Worm (Caenorhabditis elegans) whole organism, midembryonic: ENCODE results near the gene F47B10.9.

Experiments
- T22C8.4 ChIP-seq: fragments of 200-800 bp; sonication (Bioruptor generic); IDR thresholded peaks from 2 replicates; pipeline ENCODE4 v1.3.6; 2022; ENCODE audit warnings: missing genetic modification characterization, missing compliant biosample characterization
- cog-1 ChIP-seq: sonication (generic microtip); optimal IDR thresholded peaks from 2 replicates; lab custom pipeline; 2016; ENCODE audit warnings: missing genetic modification characterization, missing compliant biosample characterization
- flt-1 ChIP-seq: fragments of 200-800 bp; sonication (Bioruptor generic); IDR thresholded peaks from 2 replicates; pipeline ENCODE4 v1.3.6; 2022; ENCODE audit warnings: missing genetic modification characterization, missing compliant biosample characterization
- klf-2 ChIP-seq: fragments of 200-800 bp; sonication (Bioruptor generic); conservative IDR thresholded peaks from 2 replicates; pipeline ENCODE4 v1.3.6; 2022; ENCODE audit warnings: missing genetic modification reagents, missing genetic modification characterization, missing compliant biosample characterization
- med-1 ChIP-seq: sonication (generic microtip); optimal IDR thresholded peaks from 2 replicates; lab custom pipeline; 2017; ENCODE audit warnings: missing genetic modification characterization, mild to moderate bottlenecking, missing compliant biosample characterization, antibody characterized with exemption, missing genetic modification reagents; ENCODE audit not compliant: insufficient read depth
- ref-1 ChIP-seq: fragments of 200-800 bp; sonication (Bioruptor generic); conservative IDR thresholded peaks from 2 replicates; pipeline ENCODE4 v1.3.6; 2022; ENCODE audit warnings: missing genetic modification reagents, missing genetic modification characterization, missing compliant biosample characterization
- tab-1 ChIP-seq: fragments of 200-800 bp; sonication (Bioruptor generic); IDR thresholded peaks from 2 replicates; pipeline ENCODE4 v1.3.6; 2022; ENCODE audit warnings: missing genetic modification characterization, missing compliant biosample characterization
- ztf-23 ChIP-seq: fragments of 200-800 bp; sonication (Bioruptor generic); IDR thresholded peaks from 2 replicates; pipeline ENCODE4 v1.3.6; 2022; ENCODE audit warnings: missing genetic modification reagents, missing genetic modification characterization, missing compliant biosample characterization
- ztf-29 ChIP-seq: fragments of 200-800 bp; sonication (Bioruptor generic); IDR thresholded peaks from 2 replicates; pipeline ENCODE4 v1.3.6; 2022; ENCODE audit warnings: missing genetic modification reagents, missing genetic modification characterization, missing compliant biosample characterization

Gene F47B10.9

ce11 chrX:10864322-10864721 lies 49.6 kb downstream of the F47B10.9 start, which contains the start of gene pgp-8:
pgp-8 (minus strand) TSS chrX:10864422.
- TF ChIP-seq T22C8.4 (GFP tag; lab: Robert Waterston, UW) (no peak), med-1 (GFP tag; lab: Kevin White, UChicago) (no peak), ztf-23 (GFP tag; lab: Robert Waterston, UW) (no peak), tab-1 (GFP tag; lab: Robert Waterston, UW) (no peak), ztf-29 (no peak), flt-1 (GFP tag; lab: Robert Waterston, UW) (no peak), cog-1 (tag; lab: Kevin White, UChicago) (no peak), ref-1 (GFP tag; lab: Robert Waterston, UW) (no peak), klf-2 (GFP tag; lab: Robert Waterston, UW) (no peak)

DNA sequence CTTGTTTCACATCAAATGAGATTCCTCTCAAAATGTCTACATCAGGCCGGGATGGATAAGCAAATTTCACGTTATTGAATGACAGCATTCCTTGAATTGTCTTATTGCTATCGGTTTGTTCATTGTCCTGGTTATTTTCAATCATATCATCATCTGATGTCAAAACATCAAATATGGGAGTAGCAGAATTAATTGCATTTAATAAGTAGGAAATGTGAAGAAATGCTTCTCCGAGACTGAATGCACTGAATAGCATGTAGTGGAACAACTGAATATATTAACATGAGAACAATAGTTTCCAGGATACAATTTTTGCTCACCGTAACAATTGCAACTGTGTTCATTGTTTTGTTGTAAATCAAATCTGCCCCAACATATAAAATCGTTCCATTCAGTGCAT lies 51.3 kb downstream of the F47B10.9 start:
- TF ChIP-seq ref-1 (GFP tag; lab: Robert Waterston, UW) (no peak), cog-1 (tag; lab: Kevin White, UChicago) (no peak), ztf-29 (no peak), med-1 (GFP tag; lab: Kevin White, UChicago) (no peak), tab-1 (GFP tag; lab: Robert Waterston, UW) (no peak), klf-2 (GFP tag; lab: Robert Waterston, UW) (no peak), ztf-23 (GFP tag; lab: Robert Waterston, UW) (no peak), flt-1 (GFP tag; lab: Robert Waterston, UW) (no peak), T22C8.4 (GFP tag; lab: Robert Waterston, UW) (no peak)
